Fruit fly (Drosophila melanogaster) whole organism, embryonic: ENCODE results near the gene Grx5.

Experiments
- Abd-B ChIP-seq: fragments of 200-800 bp; sonication (Bioruptor generic); optimal IDR thresholded peaks from 2 replicates; lab custom pipeline; 2018; ENCODE audit warnings: missing biosample characterization, mild to moderate bottlenecking, missing genetic modification characterization, moderate library complexity
- Hr78 ChIP-seq, 2 experiments: fragments of 200-800 bp in 1 of 2; fragments of >200 bp in 1 of 2; sonication (Bioruptor generic) in 1 of 2; optimal IDR thresholded peaks; 2 replicates each; lab custom pipeline; 2017 to 2019; ENCODE audit warnings: missing biosample characterization in 2 of 2, missing genetic modification characterization in 2 of 2, mild to moderate bottlenecking in 1 of 2, moderate library complexity in 1 of 2
- tx ChIP-seq: fragments of 200-800 bp; sonication (Bioruptor generic); optimal IDR thresholded peaks from 2 replicates; lab custom pipeline; 2016; ENCODE audit warnings: missing biosample characterization, missing genetic modification characterization

DNA sequence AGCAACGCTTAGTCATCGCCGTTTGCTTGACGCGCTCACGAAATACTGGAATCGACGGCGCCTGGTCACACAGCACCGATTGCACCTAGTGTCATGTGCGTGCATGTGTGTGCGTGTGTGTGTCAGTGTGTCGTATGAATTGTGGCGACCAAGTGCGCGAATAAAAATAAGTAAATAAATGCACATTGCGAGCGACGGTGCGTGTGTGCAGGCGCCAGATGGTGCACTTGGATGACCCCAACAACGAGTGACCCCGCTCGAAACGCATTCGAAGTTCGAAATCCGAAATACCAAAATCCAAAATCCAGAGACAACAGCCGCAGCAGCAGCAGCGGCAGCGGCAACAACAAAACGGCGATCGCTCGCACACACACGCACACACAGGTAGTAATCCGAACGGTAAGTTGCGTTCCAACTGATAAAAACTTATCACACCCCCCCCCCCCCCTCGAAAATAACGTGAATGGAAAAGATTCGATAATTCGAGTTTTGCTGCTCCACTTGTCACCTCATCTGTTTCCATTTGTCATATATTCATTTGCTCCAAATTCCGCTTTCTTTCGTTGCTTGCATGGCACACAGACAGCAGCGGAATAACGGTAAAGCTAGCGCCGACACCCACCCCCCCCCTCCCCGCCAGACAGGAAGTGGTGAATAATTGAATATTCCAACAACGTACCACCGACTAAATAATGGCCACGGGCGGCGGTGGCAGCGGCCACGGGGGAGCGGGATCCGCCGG, 5.3 kb downstream of the Grx5 start, which contains the start of gene CG14411:
- TF ChIP-seq Hr78 (GFP tag; optimal IDR thresholded peaks at IDR 0.05; lab: Kevin White, UChicago) (no peak), Abd-B (GFP tag; lab: Kevin White, UChicago) (no peak), tx (no peak)
